Worm (Caenorhabditis elegans) whole organism, mixed stage, embryonic: Measurements from ENCODE around the gene Y17G7B.3.

Experiments used
- blmp-1 ChIP-seq: fragments of 150-350 bp; optimal IDR thresholded peaks from 2 replicates; lab custom pipeline; 2014; ENCODE audit warnings: missing biosample characterization, missing genetic modification characterization
- ces-1 ChIP-seq: fragments of 150-350 bp; optimal IDR thresholded peaks from 2 replicates; lab custom pipeline; 2014; ENCODE audit warnings: missing biosample characterization, missing genetic modification reagents, missing genetic modification characterization
- lsy-2 ChIP-seq: fragments of 150-350 bp; optimal IDR thresholded peaks from 2 replicates; lab custom pipeline; 2014; ENCODE audit warnings: missing biosample characterization, missing genetic modification characterization
- mep-1 ChIP-seq: fragments of 150-350 bp; optimal IDR thresholded peaks from 2 replicates; lab custom pipeline; 2017; ENCODE audit warnings: missing biosample characterization, missing genetic modification reagents, missing genetic modification characterization, inconsistent platforms
- nhr-237 ChIP-seq: fragments of 150-350 bp; optimal IDR thresholded peaks from 2 replicates; lab custom pipeline; 2014; ENCODE audit warnings: missing biosample characterization, missing genetic modification characterization
- nhr-28 ChIP-seq: fragments of 150-350 bp; optimal IDR thresholded peaks from 2 replicates; lab custom pipeline; 2014; ENCODE audit warnings: missing biosample characterization, missing genetic modification characterization
- ztf-11 ChIP-seq: fragments of 150-350 bp; optimal IDR thresholded peaks from 2 replicates; lab custom pipeline; 2014; ENCODE audit warnings: missing biosample characterization, missing genetic modification characterization

ce11 chrII:11964847-11965246, 24.0 kb upstream of the Y17G7B.3 start:
- TF ChIP-seq blmp-1 (tag; lab: Kevin White, UChicago) (no peak), mep-1 (tag; lab: Kevin White, UChicago) (no peak), lsy-2 (tag; lab: Kevin White, UChicago) (no peak), ztf-11 (tag; lab: Kevin White, UChicago) (no peak), ces-1 (GFP tag; lab: Kevin White, UChicago) (no peak), nhr-237 (tag; lab: Kevin White, UChicago) (no peak), nhr-28 (tag; lab: Kevin White, UChicago) (no peak)
